Fruit fly (Drosophila melanogaster) whole organism, embryonic: Measurements from ENCODE around the gene CG6126.

Experiments used
- Bdp1 ChIP-seq: fragments of 200-800 bp; sonication (Bioruptor generic); optimal IDR thresholded peaks from 3 replicates; lab custom pipeline; 2016; ENCODE audit warnings: missing biosample characterization, missing genetic modification characterization
- CG11560 ChIP-seq: fragments of 200-800 bp; sonication (Bioruptor generic); IDR thresholded peaks from 3 replicates; pipeline ENCODE4 v1.3.6; 2022; ENCODE audit warnings: missing biosample characterization, missing genetic modification characterization
- CG1233 ChIP-seq: fragments of 200-800 bp; sonication (Bioruptor generic); optimal IDR thresholded peaks from 4 replicates; lab custom pipeline; 2018; ENCODE audit warnings: missing biosample characterization, mild to moderate bottlenecking, missing genetic modification characterization
- CG12391 ChIP-seq: fragments of 200-800 bp; sonication (Bioruptor generic); optimal IDR thresholded peaks from 3 replicates; lab custom pipeline; 2018; ENCODE audit warnings: missing biosample characterization, mild to moderate bottlenecking, missing genetic modification characterization, moderate library complexity
- CG13624 ChIP-seq: fragments of 200-800 bp; sonication (Bioruptor generic); optimal IDR thresholded peaks from 2 replicates; lab custom pipeline; 2016; ENCODE audit warnings: missing biosample characterization, missing genetic modification characterization
- CG14710 ChIP-seq: fragments of 200-800 bp; sonication (Bioruptor generic); optimal IDR thresholded peaks from 3 replicates; lab custom pipeline; 2019; ENCODE audit warnings: missing biosample characterization, mild to moderate bottlenecking, missing genetic modification characterization, moderate library complexity
- CG15601 ChIP-seq: fragments of 200-800 bp; sonication (Bioruptor generic); optimal IDR thresholded peaks from 3 replicates; lab custom pipeline; 2019; ENCODE audit warnings: missing biosample characterization, mild to moderate bottlenecking, missing genetic modification characterization, moderate library complexity
- CG16813 ChIP-seq: fragments of 200-800 bp; sonication (Bioruptor generic); IDR thresholded peaks from 3 replicates; pipeline ENCODE4 v1.3.6; 2022; ENCODE audit warnings: missing biosample characterization, missing genetic modification characterization; ENCODE audit not compliant: partially characterized antibody
- CG17385 ChIP-seq: fragments of 200-800 bp; sonication (Bioruptor generic); optimal IDR thresholded peaks from 3 replicates; lab custom pipeline; 2018; ENCODE audit warnings: missing biosample characterization, mild to moderate bottlenecking, missing genetic modification characterization
- CG18262 ChIP-seq: fragments of 200-800 bp; optimal IDR thresholded peaks from 3 replicates; lab custom pipeline; 2019; ENCODE audit warnings: missing biosample characterization, mild to moderate bottlenecking, missing genetic modification characterization, moderate library complexity
- CG32532 ChIP-seq: fragments of 200-800 bp; sonication (Bioruptor generic); IDR thresholded peaks from 2 replicates; pipeline ENCODE4 v1.3.6; 2022; ENCODE audit warnings: missing biosample characterization, missing genetic modification characterization
- CG3726 ChIP-seq: fragments of 200-800 bp; sonication (Bioruptor generic); IDR thresholded peaks from 3 replicates; pipeline ENCODE4, ENCODE4 v1.3.6; 2022; ENCODE audit warnings: missing biosample characterization, missing genetic modification characterization
- CG3995 ChIP-seq: fragments of 200-800 bp; sonication (Bioruptor generic); optimal IDR thresholded peaks from 3 replicates; lab custom pipeline; 2016; ENCODE audit warnings: missing biosample characterization, missing genetic modification characterization
- CG43689 ChIP-seq: fragments of 200-800 bp; sonication (Bioruptor generic); IDR thresholded peaks from 2 replicates; pipeline ENCODE4 v1.3.6; 2022; ENCODE audit warnings: missing biosample characterization, missing genetic modification characterization
- CG4707 ChIP-seq: fragments of 200-800 bp; sonication (Bioruptor generic); optimal IDR thresholded peaks from 2 replicates; lab custom pipeline; 2018; ENCODE audit warnings: missing biosample characterization, mild to moderate bottlenecking, missing genetic modification characterization, moderate library complexity
- CG7839 ChIP-seq: fragments of 200-800 bp; sonication (Bioruptor generic); optimal IDR thresholded peaks from 3 replicates; lab custom pipeline; 2018; ENCODE audit warnings: missing biosample characterization, mild to moderate bottlenecking, missing genetic modification characterization, moderate library complexity
- CG7963 ChIP-seq: fragments of 200-800 bp; sonication (Bioruptor generic); IDR thresholded peaks from 3 replicates; pipeline ENCODE4 v1.3.6; 2022; ENCODE audit warnings: missing biosample characterization, missing genetic modification characterization; ENCODE audit not compliant: partially characterized antibody
- Dbx ChIP-seq: fragments of 200-800 bp; sonication (Bioruptor generic); IDR thresholded peaks from 3 replicates; pipeline ENCODE4 v1.3.6; 2022; ENCODE audit warnings: missing biosample characterization, missing genetic modification characterization
- Deaf1 ChIP-seq: fragments of 200-800 bp; optimal IDR thresholded peaks from 3 replicates; lab custom pipeline; 2019; ENCODE audit warnings: missing biosample characterization, mild to moderate bottlenecking, missing genetic modification characterization, moderate library complexity
- Drgx ChIP-seq: fragments of 200-800 bp; sonication (Bioruptor generic); IDR thresholded peaks from 2 replicates; pipeline ENCODE4 v1.3.6; 2022; ENCODE audit warnings: missing biosample characterization, missing genetic modification characterization
- MBD-R2 ChIP-seq: fragments of 200-800 bp; sonication (Bioruptor generic); IDR thresholded peaks from 2 replicates; pipeline ENCODE4 v1.3.6; 2022; ENCODE audit warnings: missing biosample characterization, missing genetic modification characterization
- Opbp ChIP-seq: fragments of 200-800 bp; sonication (Bioruptor generic); IDR thresholded peaks from 3 replicates; pipeline ENCODE4 v1.3.6; 2022; ENCODE audit warnings: missing biosample characterization, missing genetic modification characterization; ENCODE audit not compliant: partially characterized antibody
- Vsx1 ChIP-seq: fragments of 200-800 bp; sonication (Bioruptor generic); optimal IDR thresholded peaks from 2 replicates; lab custom pipeline; 2017; ENCODE audit warnings: missing biosample characterization, mild to moderate bottlenecking, missing genetic modification characterization, missing genetic modification reagents
- ab ChIP-seq: fragments of 200-800 bp; sonication (Bioruptor generic); optimal IDR thresholded peaks from 2 replicates; lab custom pipeline; 2016; ENCODE audit warnings: missing biosample characterization, missing genetic modification characterization
- amos ChIP-seq: fragments of 200-800 bp; sonication (Bioruptor generic); IDR thresholded peaks from 2 replicates; pipeline ENCODE4 v1.3.6; 2022; ENCODE audit warnings: missing biosample characterization, missing genetic modification characterization; ENCODE audit not compliant: partially characterized antibody
- bab2 ChIP-seq: fragments of 200-800 bp; sonication (Bioruptor generic); optimal IDR thresholded peaks from 2 replicates; lab custom pipeline; 2016; ENCODE audit warnings: missing biosample characterization, missing genetic modification characterization
- bbx ChIP-seq: fragments of 200-800 bp; sonication (Bioruptor generic); IDR thresholded peaks from 2 replicates; pipeline ENCODE4 v1.3.6; 2022; ENCODE audit warnings: missing biosample characterization, missing genetic modification characterization; ENCODE audit not compliant: partially characterized antibody
- bsh ChIP-seq, 2 experiments: fragments of 200-800 bp; sonication (Bioruptor generic); optimal IDR thresholded peaks; 2 replicates each; lab custom pipeline; 2017 to 2018; ENCODE audit warnings: mild to moderate bottlenecking in 2 of 2, missing biosample characterization in 2 of 2, missing genetic modification characterization in 2 of 2, moderate library complexity in 1 of 2
- cas ChIP-seq: fragments of 200-800 bp; sonication (Bioruptor generic); IDR thresholded peaks from 2 replicates; pipeline ENCODE4 v1.3.6; 2022; ENCODE audit warnings: missing biosample characterization, missing genetic modification characterization
- chinmo ChIP-seq: fragments of 200-800 bp; sonication (Bioruptor generic); IDR thresholded peaks from 4 replicates; pipeline ENCODE4 v1.3.6; 2022; ENCODE audit warnings: missing biosample characterization, missing genetic modification characterization; ENCODE audit not compliant: partially characterized antibody
- ci ChIP-seq: fragments of 200-800 bp; sonication (Bioruptor generic); IDR thresholded peaks from 3 replicates; pipeline ENCODE4 v1.3.6; 2022; ENCODE audit warnings: missing biosample characterization, missing genetic modification characterization
- croc ChIP-seq: fragments of 200-800 bp; sonication (Bioruptor generic); conservative IDR thresholded peaks from 3 replicates; pipeline ENCODE4 v1.3.6; 2022; ENCODE audit warnings: missing biosample characterization, missing genetic modification characterization
- disco-r ChIP-seq: fragments of 200-800 bp; sonication (Bioruptor generic); optimal IDR thresholded peaks from 2 replicates; lab custom pipeline; 2016; ENCODE audit warnings: missing biosample characterization, missing genetic modification characterization
- dm ChIP-seq: fragments of 200-800 bp; sonication (Bioruptor generic); optimal IDR thresholded peaks from 3 replicates; lab custom pipeline; 2016; ENCODE audit warnings: missing biosample characterization, missing genetic modification characterization
- ken ChIP-seq: fragments of 200-800 bp; sonication (Bioruptor generic); IDR thresholded peaks from 3 replicates; pipeline ENCODE4 v1.3.6; 2022; ENCODE audit warnings: missing biosample characterization, missing genetic modification characterization
- lab ChIP-seq: fragments of 200-800 bp; sonication (Bioruptor generic); optimal IDR thresholded peaks from 3 replicates; lab custom pipeline; 2017; ENCODE audit warnings: missing biosample characterization, missing genetic modification characterization, mild to moderate bottlenecking, moderate library complexity, missing genetic modification reagents
- lov ChIP-seq, 2 experiments: fragments of 200-800 bp in 1 of 2; fragments of >200 bp in 1 of 2; sonication (Bioruptor generic) in 1 of 2; IDR thresholded peaks in 1 of 2; optimal IDR thresholded peaks in 1 of 2; 2 replicates in 1 of 2; 3 replicates in 1 of 2; pipeline versions ENCODE4 v1.3.6 to Lab custom; 2017 to 2022; ENCODE audit warnings: missing biosample characterization in 1 of 2, missing genetic modification characterization in 1 of 2
- mld ChIP-seq: fragments of 200-800 bp; sonication (Bioruptor generic); IDR thresholded peaks from 3 replicates; pipeline ENCODE4 v1.3.6; 2022; ENCODE audit warnings: missing biosample characterization, missing genetic modification characterization; ENCODE audit not compliant: partially characterized antibody
- nau ChIP-seq: fragments of 200-800 bp; sonication (Bioruptor generic); optimal IDR thresholded peaks from 3 replicates; lab custom pipeline; 2017; ENCODE audit warnings: missing biosample characterization, mild to moderate bottlenecking, missing genetic modification characterization, missing genetic modification reagents
- nerfin-1 ChIP-seq: fragments of 200-800 bp; sonication (Bioruptor generic); optimal IDR thresholded peaks from 3 replicates; lab custom pipeline; 2019; ENCODE audit warnings: missing biosample characterization, mild to moderate bottlenecking, missing genetic modification characterization, moderate library complexity
- nom ChIP-seq: fragments of 200-800 bp; sonication (Bioruptor generic); optimal IDR thresholded peaks from 2 replicates; lab custom pipeline; 2017; ENCODE audit warnings: missing biosample characterization, missing genetic modification characterization, mild to moderate bottlenecking, moderate library complexity, missing genetic modification reagents
- p53 ChIP-seq: fragments of 200-800 bp; sonication (Bioruptor generic); optimal IDR thresholded peaks from 2 replicates; lab custom pipeline; 2016; ENCODE audit warnings: missing biosample characterization, missing genetic modification characterization
- ro ChIP-seq: fragments of 200-800 bp; sonication (Bioruptor generic); IDR thresholded peaks from 2 replicates; pipeline ENCODE4 v1.3.6; 2022; ENCODE audit warnings: missing biosample characterization, missing genetic modification characterization
- seq ChIP-seq: fragments of 200-800 bp; sonication (Bioruptor generic); IDR thresholded peaks from 2 replicates; pipeline ENCODE4 v1.3.6; 2022; ENCODE audit warnings: missing biosample characterization, missing genetic modification characterization
- so ChIP-seq: fragments of 200-800 bp; sonication (Bioruptor generic); IDR thresholded peaks from 3 replicates; pipeline ENCODE4 v1.3.6; 2022; ENCODE audit warnings: missing biosample characterization, missing genetic modification characterization
- tgo ChIP-seq: fragments of 200-800 bp; sonication (Bioruptor generic); IDR thresholded peaks from 3 replicates; pipeline ENCODE4 v1.3.6; 2022; ENCODE audit warnings: missing biosample characterization, missing genetic modification characterization
- twi ChIP-seq: fragments of 200-800 bp; optimal IDR thresholded peaks from 2 replicates; lab custom pipeline; 2019; ENCODE audit warnings: missing biosample characterization, mild to moderate bottlenecking, missing genetic modification characterization, moderate library complexity

CG6126 gene

DNA sequence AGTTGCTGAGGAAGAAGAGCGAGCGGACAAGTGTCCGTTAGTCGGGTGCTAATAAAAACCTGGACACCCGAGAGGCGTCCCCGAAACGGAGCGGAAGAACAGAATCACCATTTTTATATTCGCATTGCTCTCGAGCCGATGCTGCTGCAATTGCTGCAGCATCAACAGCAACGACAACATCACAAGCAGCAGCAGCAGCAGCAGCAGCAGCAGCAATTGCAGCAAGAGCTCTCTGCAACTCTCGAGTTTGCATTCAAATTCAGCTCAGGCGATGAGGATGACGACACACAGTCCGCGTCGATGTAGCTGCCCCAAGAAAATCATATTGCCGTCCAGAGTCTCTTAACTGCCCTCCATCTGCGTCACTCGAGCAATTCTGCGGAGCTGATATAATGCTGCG is 3.3 kb upstream of the CG6126 start (continued):
- TF ChIP-seq mld (GFP tag; lab: Robert Waterston, UW) (no peak), nau (GFP tag; lab: Kevin White, UChicago) (no peak), chinmo (no peak), lov (optimal IDR thresholded peaks at IDR 0.05; lab: Kevin White, UChicago) (no peak), lov (GFP tag; IDR thresholded peaks at IDR 0.05; lab: Robert Waterston, UW) (0 out of 3 replicates have a peak, but pooled peaks have one; percentile 32), seq (GFP tag; lab: Robert Waterston, UW) (peak; percentile 26; the same call in 1 of the 2 replicates), Drgx (GFP tag; lab: Robert Waterston, UW) (peak; percentile 60), so (GFP tag; lab: Robert Waterston, UW) (0 out of 3 replicates have a peak, but pooled peaks have one; percentile 17), CG32532 (no peak), nom (peak; percentile 73)

DNA sequence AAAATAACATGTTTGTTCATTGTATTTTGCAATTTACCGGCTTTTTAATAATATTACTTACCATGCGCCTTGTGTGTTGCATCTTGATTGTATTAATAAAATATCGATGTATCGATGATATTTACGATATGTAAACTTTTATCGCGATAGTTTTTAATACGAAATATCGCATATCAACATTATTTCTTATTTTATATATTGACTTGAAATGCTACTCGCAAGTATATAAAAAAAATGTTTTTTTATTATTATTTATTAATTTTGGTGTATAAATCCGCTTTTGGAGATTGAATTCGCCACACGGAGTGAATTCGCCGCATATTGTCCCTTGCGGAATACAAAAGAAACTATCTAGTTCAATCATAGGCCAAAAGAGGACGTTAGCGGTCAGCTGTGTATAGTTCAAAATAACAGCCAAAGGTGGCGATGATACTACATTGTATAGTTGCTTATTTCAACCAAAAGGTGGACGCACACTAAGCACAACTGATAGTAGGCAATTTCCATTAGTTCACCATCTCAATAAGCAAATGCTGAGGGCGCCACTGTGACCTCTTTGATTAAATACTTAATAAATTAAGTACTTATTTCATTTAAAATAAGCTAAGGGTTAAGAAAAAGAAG is 2.4 kb upstream of the CG6126 start, which contains the start of gene mtSSB:
TSS of gene mtSSB (minus strand) at position 96 of the 624 bp plus-strand sequence.
- TF ChIP-seq dm, result peak; percentile 46
- peak; percentile 62 for TF ChIP-seq Deaf1 (tag; lab: Kevin White, UChicago)
- TF ChIP-seq croc (GFP tag; lab: Robert Waterston, UW), result peak; percentile 71; the same call in 2 of the 3 replicates
- peak; percentile 58 for TF ChIP-seq nerfin-1 (tag; lab: Kevin White, UChicago)
- peak; percentile 77 for TF ChIP-seq p53 (GFP tag; lab: Kevin White, UChicago)
- peak; percentile 99 for TF ChIP-seq amos (GFP tag; lab: Robert Waterston, UW)
- TF ChIP-seq CG14710 (tag; lab: Kevin White, UChicago), result peak; percentile 78
- TF ChIP-seq CG3995 (GFP tag; lab: Kevin White, UChicago), result peak; percentile 29
- peak in 1 of 2 experiments; percentile 83 for TF ChIP-seq bsh (GFP tag; optimal IDR thresholded peaks at IDR 0.05; lab: Kevin White, UChicago)
- peak; percentile 73 for TF ChIP-seq Vsx1 (GFP tag; lab: Kevin White, UChicago)
- TF ChIP-seq lab (GFP tag; lab: Kevin White, UChicago), result peak; percentile 90
- peak; percentile 98 for TF ChIP-seq CG7963 (GFP tag; lab: Robert Waterston, UW)
- peak; percentile 74 for TF ChIP-seq CG13624 (GFP tag; lab: Kevin White, UChicago)
- peak; percentile 93 for TF ChIP-seq Dbx (GFP tag; lab: Robert Waterston, UW)
- peak; percentile 98 for TF ChIP-seq CG16813 (GFP tag; lab: Robert Waterston, UW)
- TF ChIP-seq Opbp (GFP tag; lab: Robert Waterston, UW), result peak; percentile 99
- TF ChIP-seq ken (GFP tag; lab: Robert Waterston, UW), result peak; percentile 91
- peak; percentile 99 for TF ChIP-seq bbx (GFP tag; lab: Robert Waterston, UW)
- TF ChIP-seq CG11560 (tag; lab: Robert Waterston, UW), result peak; percentile 76
- TF ChIP-seq ro (GFP tag; lab: Robert Waterston, UW), result peak; percentile 84
- TF ChIP-seq MBD-R2 (GFP tag; lab: Robert Waterston, UW), result peak; percentile 68
- TF ChIP-seq ci, result peak; percentile 97
- TF ChIP-seq CG15601, result peak; percentile 66
- TF ChIP-seq CG3726 (GFP tag; lab: Robert Waterston, UW), result peak; percentile 90
- TF ChIP-seq cas (GFP tag; lab: Robert Waterston, UW), result no peak
- TF ChIP-seq CG7839 (tag; lab: Kevin White, UChicago), result peak; percentile 86
- TF ChIP-seq CG17385, result peak; percentile 66
- TF ChIP-seq bab2 (GFP tag; lab: Kevin White, UChicago), result peak; percentile 89
- TF ChIP-seq tgo (GFP tag; lab: Robert Waterston, UW), result peak; percentile 88
- TF ChIP-seq CG43689 (GFP tag; lab: Robert Waterston, UW), result peak; percentile 78
- TF ChIP-seq CG12391 (tag; lab: Kevin White, UChicago), result peak; percentile 82
- TF ChIP-seq CG4707 (GFP tag; lab: Kevin White, UChicago), result peak; percentile 75
- TF ChIP-seq twi (tag; lab: Kevin White, UChicago), result peak; percentile 68
- TF ChIP-seq CG1233 (GFP tag; lab: Kevin White, UChicago), result peak; percentile 71
- TF ChIP-seq ab, result peak; percentile 41
- TF ChIP-seq disco-r (GFP tag; lab: Kevin White, UChicago), result peak; percentile 63
- TF ChIP-seq Bdp1 (GFP tag; lab: Kevin White, UChicago), result peak; percentile 61
- peak; percentile 74 for TF ChIP-seq CG18262 (tag; lab: Kevin White, UChicago)
